Worm (Caenorhabditis elegans) whole organism, early embryonic: ENCODE results near the gene stg-1.

Experiments used
- B0310.2 ChIP-seq: sonication (generic microtip); optimal IDR thresholded peaks from 2 replicates; lab custom pipeline; 2016; ENCODE audit warnings: mild to moderate bottlenecking, missing genetic modification characterization, missing compliant biosample characterization
- ceh-13 ChIP-seq: fragments of 200-800 bp; sonication (Bioruptor generic); optimal IDR thresholded peaks from 2 replicates; lab custom pipeline; 2018; ENCODE audit warnings: mild to moderate bottlenecking, missing genetic modification characterization, missing compliant biosample characterization
- sea-1 ChIP-seq: fragments of 200-800 bp; sonication (Bioruptor generic); conservative IDR thresholded peaks from 2 replicates; pipeline ENCODE4 v1.3.6; 2022; ENCODE audit warnings: missing genetic modification characterization, missing compliant biosample characterization

- TF ChIP-seq B0310.2 (tag; lab: Kevin White, UChicago) (no peak), ceh-13 (GFP tag; lab: Kevin White, UChicago) (no peak), sea-1 (GFP tag; lab: Robert Waterston, UW) (no peak)
Measured at ce11 chrII:10093120-10093519, 32.7 kb upstream of the stg-1 start.
